Worm (Caenorhabditis elegans): ENCODE results near the gene dyf-13.

DNA sequence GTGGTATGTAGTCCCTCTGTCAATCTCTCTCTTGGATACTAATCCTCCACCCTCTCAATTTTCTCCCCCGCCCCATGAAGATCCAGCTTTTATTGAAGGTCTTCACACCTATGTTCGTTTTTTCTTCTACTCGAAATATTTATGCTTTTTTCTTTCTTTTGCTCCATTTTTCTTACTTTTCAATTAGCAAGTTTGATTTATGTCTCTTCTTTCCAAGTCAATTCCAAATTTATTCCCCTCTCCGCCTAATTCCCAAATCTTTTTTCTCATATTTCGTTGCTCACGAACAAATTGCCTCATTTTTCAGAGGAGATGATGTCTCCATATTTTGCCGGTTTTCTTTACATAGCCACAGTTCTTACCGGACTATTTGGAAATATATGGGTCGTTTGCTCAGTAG, 26.8 kb downstream of the dyf-13 start, which contains the start of gene npr-31:
- TF ChIP-seq peb-1 (tag; optimal IDR thresholded peaks at IDR 0.05) (no peak), Y55F3AM.14 (GFP tag; optimal IDR thresholded peaks at IDR 0.05) (no peak), zag-1 (tag; optimal IDR thresholded peaks at IDR 0.05) (no peak), ztf-11 (tag; optimal IDR thresholded peaks at IDR 0.05) (no peak), unc-62 (GFP tag; optimal IDR thresholded peaks at IDR 0.05) (no peak), lsy-2 (tag; optimal IDR thresholded peaks at IDR 0.05) (no peak), sem-4 (tag; optimal IDR thresholded peaks at IDR 0.05) (no peak), nhr-25 (tag; optimal IDR thresholded peaks at IDR 0.05) (no peak), snpc-4 (tag; optimal IDR thresholded peaks at IDR 0.05) (no peak), ama-1 (optimal IDR thresholded peaks at IDR 0.05) (no peak), egl-27 (tag; optimal IDR thresholded peaks at IDR 0.05) (no peak), mab-5 (tag; optimal IDR thresholded peaks at IDR 0.05) (no peak)

All from whole organism, L2 larva.